Worm (Caenorhabditis elegans): ENCODE data around the gene srd-7.
"Not testable (repeated sequence)": the region's sequence is repeated elsewhere in the genome, so short reads cannot be mapped to it uniquely, and the experiment has no call there.

The srd-7 gene

ce11 chrIV:10771296-10771695, 15.3 kb downstream of the srd-7 start:
- TF ChIP-seq ztf-23 (GFP tag; IDR thresholded peaks at IDR 0.05), result no peak
- no peak for TF ChIP-seq T22C8.4 (GFP tag; IDR thresholded peaks at IDR 0.05)
- TF ChIP-seq flt-1 (GFP tag; IDR thresholded peaks at IDR 0.05), result no peak
- TF ChIP-seq cog-1 (tag; optimal IDR thresholded peaks at IDR 0.05), result no peak
- no peak for TF ChIP-seq med-1 (GFP tag; optimal IDR thresholded peaks at IDR 0.05; ENCODE audit: insufficient read depth)
- TF ChIP-seq klf-2 (GFP tag; conservative IDR thresholded peaks at IDR 0.05), result no peak
- no peak for TF ChIP-seq ztf-29 (GFP tag; IDR thresholded peaks at IDR 0.05)
- TF ChIP-seq tab-1 (GFP tag; IDR thresholded peaks at IDR 0.05), result no peak
- no peak for TF ChIP-seq ref-1 (GFP tag; conservative IDR thresholded peaks at IDR 0.05)

- TF ChIP-seq klf-2 (GFP tag; conservative IDR thresholded peaks at IDR 0.05) (no peak), flt-1 (GFP tag; IDR thresholded peaks at IDR 0.05) (no peak), med-1 (GFP tag; optimal IDR thresholded peaks at IDR 0.05; ENCODE audit: insufficient read depth) (no peak), ztf-23 (GFP tag; IDR thresholded peaks at IDR 0.05) (no peak), ref-1 (GFP tag; conservative IDR thresholded peaks at IDR 0.05) (no peak), T22C8.4 (GFP tag; IDR thresholded peaks at IDR 0.05) (no peak), ztf-29 (GFP tag; IDR thresholded peaks at IDR 0.05) (no peak), cog-1 (tag; optimal IDR thresholded peaks at IDR 0.05) (no peak), tab-1 (GFP tag; IDR thresholded peaks at IDR 0.05) (no peak)
These were observed 17.3 kb downstream of the srd-7 start, which contains the start of gene T25B9.9 for ce11 chrIV:10769353-10769752. T25B9.9 (plus strand) TSS chrIV:10769653.

ce11 chrIV:10768146-10768636, 18.4 kb downstream of the srd-7 start, which contains the start of gene T25B9.8:
T25B9.8 (minus strand) TSS chrIV:10768196.
- TF ChIP-seq tab-1 (GFP tag; IDR thresholded peaks at IDR 0.05) (no peak), cog-1 (tag; optimal IDR thresholded peaks at IDR 0.05) (no peak), klf-2 (GFP tag; conservative IDR thresholded peaks at IDR 0.05) (no peak), flt-1 (GFP tag; IDR thresholded peaks at IDR 0.05) (no peak), ztf-29 (GFP tag; IDR thresholded peaks at IDR 0.05) (no peak), med-1 (GFP tag; optimal IDR thresholded peaks at IDR 0.05; ENCODE audit: insufficient read depth) (no peak), ztf-23 (GFP tag; IDR thresholded peaks at IDR 0.05) (no peak), T22C8.4 (GFP tag; IDR thresholded peaks at IDR 0.05) (no peak)

- TF ChIP-seq ref-1 (GFP tag; conservative IDR thresholded peaks at IDR 0.05) (no peak), klf-2 (GFP tag; conservative IDR thresholded peaks at IDR 0.05) (no peak), ztf-29 (GFP tag; IDR thresholded peaks at IDR 0.05) (no peak), T22C8.4 (GFP tag; IDR thresholded peaks at IDR 0.05) (no peak), tab-1 (GFP tag; IDR thresholded peaks at IDR 0.05) (no peak), ztf-23 (GFP tag; IDR thresholded peaks at IDR 0.05) (no peak), flt-1 (GFP tag; IDR thresholded peaks at IDR 0.05) (no peak), med-1 (GFP tag; optimal IDR thresholded peaks at IDR 0.05; ENCODE audit: insufficient read depth) (no peak), cog-1 (tag; optimal IDR thresholded peaks at IDR 0.05) (no peak)
These were observed 20.6 kb downstream of the srd-7 start for ce11 chrIV:10766071-10766470.

ce11 chrIV:10765053-10765452, 21.6 kb downstream of the srd-7 start, which contains the start of gene T25B9.12:
T25B9.12 (plus strand) TSS chrIV:10765353.
- TF ChIP-seq tab-1 (GFP tag; IDR thresholded peaks at IDR 0.05) (no peak), ztf-23 (GFP tag; IDR thresholded peaks at IDR 0.05) (no peak), ztf-29 (GFP tag; IDR thresholded peaks at IDR 0.05) (no peak), med-1 (GFP tag; optimal IDR thresholded peaks at IDR 0.05; ENCODE audit: insufficient read depth) (no peak), klf-2 (GFP tag; conservative IDR thresholded peaks at IDR 0.05) (no peak), cog-1 (tag; optimal IDR thresholded peaks at IDR 0.05) (no peak), ref-1 (GFP tag; conservative IDR thresholded peaks at IDR 0.05) (no peak), flt-1 (GFP tag; IDR thresholded peaks at IDR 0.05) (no peak), T22C8.4 (GFP tag; IDR thresholded peaks at IDR 0.05) (no peak)

- no peak for TF ChIP-seq ref-1 (GFP tag; conservative IDR thresholded peaks at IDR 0.05)
- no peak for TF ChIP-seq klf-2 (GFP tag; conservative IDR thresholded peaks at IDR 0.05)
- TF ChIP-seq ztf-23 (GFP tag; IDR thresholded peaks at IDR 0.05), result no peak
- no peak for TF ChIP-seq cog-1 (tag; optimal IDR thresholded peaks at IDR 0.05)
- TF ChIP-seq flt-1 (GFP tag; IDR thresholded peaks at IDR 0.05), result no peak
- no peak for TF ChIP-seq med-1 (GFP tag; optimal IDR thresholded peaks at IDR 0.05; ENCODE audit: insufficient read depth)
- TF ChIP-seq tab-1 (GFP tag; IDR thresholded peaks at IDR 0.05), result no peak
- no peak for TF ChIP-seq ztf-29 (GFP tag; IDR thresholded peaks at IDR 0.05)
- TF ChIP-seq T22C8.4 (GFP tag; IDR thresholded peaks at IDR 0.05), result no peak
These were observed 22.4 kb downstream of the srd-7 start, which contains the start of gene T25B9.11 for ce11 chrIV:10764206-10764605. T25B9.11 (plus strand) TSS chrIV:10764506.

ce11 chrIV:10761344-10761743, 25.3 kb downstream of the srd-7 start, which contains the start of gene ugt-54:
ugt-54 (plus strand) TSS chrIV:10761698.
- no peak for TF ChIP-seq tab-1 (GFP tag; IDR thresholded peaks at IDR 0.05)
- TF ChIP-seq cog-1 (tag; optimal IDR thresholded peaks at IDR 0.05), result no peak
- TF ChIP-seq ref-1 (GFP tag; conservative IDR thresholded peaks at IDR 0.05), result no peak
- TF ChIP-seq ztf-23 (GFP tag; IDR thresholded peaks at IDR 0.05), result no peak
- TF ChIP-seq klf-2 (GFP tag; conservative IDR thresholded peaks at IDR 0.05), result no peak
- no peak for TF ChIP-seq med-1 (GFP tag; optimal IDR thresholded peaks at IDR 0.05; ENCODE audit: insufficient read depth)
- TF ChIP-seq flt-1 (GFP tag; IDR thresholded peaks at IDR 0.05), result no peak

- no peak for TF ChIP-seq flt-1 (GFP tag; IDR thresholded peaks at IDR 0.05)
These were observed 28.9 kb downstream of the srd-7 start, which contains the start of the genes T25B9.4 and T25B9.6 for ce11 chrIV:10757616-10758193. T25B9.4 (minus strand) TSS chrIV:10757716. T25B9.6 (plus strand) TSS chrIV:10758143.

- no peak for TF ChIP-seq ztf-23 (GFP tag; IDR thresholded peaks at IDR 0.05)
- no peak for TF ChIP-seq tab-1 (GFP tag; IDR thresholded peaks at IDR 0.05)
These were observed 31.9 kb downstream of the srd-7 start, which contains the start of gene T25B9.5 for ce11 chrIV:10754685-10755084. T25B9.5 (minus strand) TSS chrIV:10754785.

ce11 chrIV:10751740-10752139, 34.9 kb downstream of the srd-7 start, which contains the start of gene T25B9.2:
T25B9.2 (minus strand) TSS chrIV:10751840.
- TF ChIP-seq klf-2 (GFP tag; conservative IDR thresholded peaks at IDR 0.05); tab-1 (GFP tag; IDR thresholded peaks at IDR 0.05); ztf-23 (GFP tag; IDR thresholded peaks at IDR 0.05): not testable (repeated sequence)
